Worm (Caenorhabditis elegans): Measurements from ENCODE around the gene F59F5.7.

ce11 chrX:10559203-10559602 is at the start of gene F59F5.7:
- TF ChIP-seq ztf-4 (tag; optimal IDR thresholded peaks at IDR 0.05), result no peak
- no peak for TF ChIP-seq nhr-10 (tag; optimal IDR thresholded peaks at IDR 0.05)
- no peak for TF ChIP-seq unc-39 (tag; optimal IDR thresholded peaks at IDR 0.05)
- no peak for TF ChIP-seq egl-27 (tag; optimal IDR thresholded peaks at IDR 0.05)

Data from whole organism, L2 larva.